Comparison of ENCODE assay signal across 1 fruit fly cellular context in the genomic region with DNA sequence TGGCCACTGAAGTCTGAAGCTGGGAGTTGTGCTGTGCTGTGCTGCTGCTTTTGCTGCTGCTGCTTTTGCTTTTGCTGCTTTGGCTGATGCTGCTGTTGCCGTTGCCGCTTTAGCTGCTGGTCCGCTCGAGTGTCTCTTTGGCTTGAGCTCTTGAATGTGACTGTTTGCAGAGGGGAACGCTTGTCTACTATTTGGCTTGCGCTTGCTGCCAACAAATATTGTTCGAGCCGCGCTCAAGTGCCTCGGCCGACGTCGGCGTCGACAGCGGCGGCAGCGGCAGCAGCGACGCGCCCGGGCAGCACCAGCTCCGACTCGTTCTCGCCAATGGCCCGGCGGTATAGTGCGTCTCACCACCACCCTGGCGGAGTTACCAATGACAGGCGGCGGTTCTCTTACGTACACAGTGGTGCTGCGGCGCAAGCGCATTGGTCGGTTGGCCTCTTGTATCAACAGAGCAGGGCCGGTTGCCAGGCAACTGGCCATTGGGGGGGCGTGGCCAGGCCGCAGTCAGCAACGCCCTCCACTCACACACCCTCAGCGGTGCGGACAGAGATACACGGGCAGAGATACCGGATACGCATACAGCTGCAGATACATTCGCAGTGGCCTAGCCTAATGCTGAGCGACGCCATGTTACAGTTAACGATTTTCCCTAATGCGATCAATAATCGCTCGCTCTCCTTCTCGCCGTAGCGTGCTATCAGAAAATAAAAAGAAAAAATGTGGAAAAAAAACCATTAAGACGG.
A peak's percentile ranks its signal among the peaks of the same experiment; 100 is the strongest.
TF ChIP-seq lines count a peak whose summit lies in the region.

A gene (minus strand): TSS at position 189 of the 746 bp plus-strand sequence.

TF ChIP-seq in whole organism, embryonic, 481 proteins besides CTCF, POLR2A, EP300 and RAD21 (continued from another document and continues in another):
- TF ChIP-seq emc (GFP tag; optimal IDR thresholded peaks at IDR 0.05; lab: Kevin White, UChicago) (peak; percentile 74), CG11247 (GFP tag; IDR thresholded peaks at IDR 0.05; lab: Robert Waterston, UW) (peak; percentile 54), CG17912 (GFP tag; optimal IDR thresholded peaks at IDR 0.05; lab: Kevin White, UChicago) (peak; percentile 89), CG34224 (GFP tag; IDR thresholded peaks at IDR 0.05; lab: Robert Waterston, UW; ENCODE audit: partially characterized antibody) (peak; percentile 67; the same call in 2 of the 3 replicates), lilli (GFP tag; optimal IDR thresholded peaks at IDR 0.05; lab: Kevin White, UChicago) (peak; percentile 64), Hr39 (optimal IDR thresholded peaks at IDR 0.05; lab: Kevin White, UChicago) (no peak), salm (tag; optimal IDR thresholded peaks at IDR 0.05; lab: Kevin White, UChicago) (peak; percentile 64), CG8359 (GFP tag; optimal IDR thresholded peaks at IDR 0.05; lab: Kevin White, UChicago; ENCODE audit: borderline replicate concordance) (peak; percentile 83), fd96Cb (tag; optimal IDR thresholded peaks at IDR 0.05; lab: Kevin White, UChicago) (peak; percentile 33), Optix (GFP tag; IDR thresholded peaks at IDR 0.05; lab: Robert Waterston, UW) (peak; percentile 77; the same call in 2 of the 3 replicates), p53 (GFP tag; optimal IDR thresholded peaks at IDR 0.05; lab: Kevin White, UChicago) (peak; percentile 78), fd64A (GFP tag; optimal IDR thresholded peaks at IDR 0.05; lab: Kevin White, UChicago) (peak; percentile 98), hth (optimal IDR thresholded peaks at IDR 0.05; lab: Kevin White, UChicago) (no peak), CG3163 (GFP tag; optimal IDR thresholded peaks at IDR 0.05; lab: Kevin White, UChicago) (peak; percentile 90), chn (GFP tag; optimal IDR thresholded peaks at IDR 0.05; lab: Kevin White, UChicago) (peak; percentile 74), amos (GFP tag; IDR thresholded peaks at IDR 0.05; lab: Robert Waterston, UW; ENCODE audit: partially characterized antibody) (no peak), ems (GFP tag; optimal IDR thresholded peaks at IDR 0.05; lab: Kevin White, UChicago) (peak; percentile 66), btn (GFP tag; optimal IDR thresholded peaks at IDR 0.05; lab: Kevin White, UChicago) (peak; percentile 91), zfh2 (GFP tag; optimal IDR thresholded peaks at IDR 0.05; lab: Kevin White, UChicago) (peak; percentile 77), CG8765 (GFP tag; IDR thresholded peaks at IDR 0.05; lab: Robert Waterston, UW) (0 out of 2 replicates have a peak, but pooled peaks have one; percentile 24), corto (GFP tag; optimal IDR thresholded peaks at IDR 0.05; lab: Kevin White, UChicago) (peak; percentile 3), D19A (tag; optimal IDR thresholded peaks at IDR 0.05; lab: Kevin White, UChicago) (peak; percentile 51), CG14710 (tag; optimal IDR thresholded peaks at IDR 0.05; lab: Kevin White, UChicago) (peak; percentile 79), Dll (GFP tag; IDR thresholded peaks at IDR 0.05; lab: Robert Waterston, UW; ENCODE audit: partially characterized antibody) (peak; percentile 40; the same call in 2 of the 4 replicates), cwo (GFP tag; optimal IDR thresholded peaks at IDR 0.05; lab: Kevin White, UChicago) (peak; percentile 91), sim (GFP tag; IDR thresholded peaks at IDR 0.05; lab: Robert Waterston, UW) (peak; percentile 85), cas (GFP tag; IDR thresholded peaks at IDR 0.05; lab: Robert Waterston, UW) (0 out of 2 replicates have a peak, but pooled peaks have one; percentile 15), CG10366 (GFP tag; IDR thresholded peaks at IDR 0.05; lab: Robert Waterston, UW) (peak; percentile 53; the same call in 1 of the 2 replicates), Dref (GFP tag; IDR thresholded peaks at IDR 0.05; lab: Robert Waterston, UW) (no peak; the same call in 1 of the 2 replicates), Asciz (GFP tag; optimal IDR thresholded peaks at IDR 0.05; lab: Kevin White, UChicago) (peak; percentile 95), CG2712 (tag; optimal IDR thresholded peaks at IDR 0.05; lab: Kevin White, UChicago) (peak; percentile 62), CG12104 (GFP tag; optimal IDR thresholded peaks at IDR 0.05; lab: Kevin White, UChicago) (peak; percentile 92), Drgx (GFP tag; IDR thresholded peaks at IDR 0.05; lab: Robert Waterston, UW) (peak; percentile 70), kah (GFP tag; optimal IDR thresholded peaks at IDR 0.05; lab: Kevin White, UChicago) (peak; percentile 84), ewg (GFP tag; optimal IDR thresholded peaks at IDR 0.05; lab: Kevin White, UChicago) (peak; percentile 97), run (tag; optimal IDR thresholded peaks at IDR 0.05; lab: Kevin White, UChicago) (peak; percentile 70), gcm (GFP tag; optimal IDR thresholded peaks at IDR 0.05; lab: Kevin White, UChicago) (peak; percentile 90), CG10209 (GFP tag; optimal IDR thresholded peaks at IDR 0.05; lab: Kevin White, UChicago) (peak; percentile 97), C15 (GFP tag; IDR thresholded peaks at IDR 0.05; lab: Robert Waterston, UW) (peak; percentile 60; the same call in 1 of the 3 replicates), CkIIα-i1 (GFP tag; IDR thresholded peaks at IDR 0.05; lab: Robert Waterston, UW) (no peak), CG8478 (optimal IDR thresholded peaks at IDR 0.05; lab: Kevin White, UChicago) (peak; percentile 85), CG4617 (GFP tag; optimal IDR thresholded peaks at IDR 0.05; lab: Kevin White, UChicago; ENCODE audit: borderline replicate concordance) (peak; percentile 25), Eip74EF (GFP tag; optimal IDR thresholded peaks at IDR 0.05; lab: Kevin White, UChicago) (peak in 1 of 2 experiments; percentile 75), CG30403 (GFP tag; optimal IDR thresholded peaks at IDR 0.05; lab: Kevin White, UChicago) (peak; percentile 66), CG6813 (GFP tag; optimal IDR thresholded peaks at IDR 0.05; lab: Kevin White, UChicago) (peak; percentile 98), CG6683 (GFP tag; optimal IDR thresholded peaks at IDR 0.05; lab: Kevin White, UChicago) (peak; percentile 98), mirr (GFP tag; optimal IDR thresholded peaks at IDR 0.05; lab: Kevin White, UChicago) (peak; percentile 98), Tbp (GFP tag; optimal IDR thresholded peaks at IDR 0.05; lab: Kevin White, UChicago) (no peak), nau (GFP tag; optimal IDR thresholded peaks at IDR 0.05; lab: Kevin White, UChicago) (peak; percentile 99), Dek (tag; optimal IDR thresholded peaks at IDR 0.05; lab: Kevin White, UChicago) (no peak), twi (tag; optimal IDR thresholded peaks at IDR 0.05; lab: Kevin White, UChicago) (peak; percentile 57), MBD-R2 (GFP tag; IDR thresholded peaks at IDR 0.05; lab: Robert Waterston, UW) (peak; percentile 63; the same call in 1 of the 2 replicates), rib (GFP tag; IDR thresholded peaks at IDR 0.05; lab: Robert Waterston, UW) (peak; percentile 92), Hmr (GFP tag; optimal IDR thresholded peaks at IDR 0.05; lab: Kevin White, UChicago) (peak; percentile 99), CG7372 (GFP tag; IDR thresholded peaks at IDR 0.05; lab: Robert Waterston, UW) (peak; percentile 41; the same call in 1 of the 2 replicates), CG4854 (GFP tag; optimal IDR thresholded peaks at IDR 0.05; lab: Kevin White, UChicago) (peak; percentile 95), CG6854 (GFP tag; optimal IDR thresholded peaks at IDR 0.05; lab: Kevin White, UChicago) (peak; percentile 96), CG7357 (GFP tag; IDR thresholded peaks at IDR 0.05; lab: Robert Waterston, UW) (0 out of 3 replicates have a peak, but pooled peaks have one; percentile 54), CG9727 (GFP tag; optimal IDR thresholded peaks at IDR 0.05; lab: Kevin White, UChicago) (peak; percentile 97), tap (tag; optimal IDR thresholded peaks at IDR 0.05; lab: Kevin White, UChicago) (peak; percentile 80), Blimp-1 (GFP tag; optimal IDR thresholded peaks at IDR 0.05; lab: Kevin White, UChicago) (peak; percentile 72), CG11398 (GFP tag; optimal IDR thresholded peaks at IDR 0.05; lab: Kevin White, UChicago) (peak; percentile 92), grn (GFP tag; optimal IDR thresholded peaks at IDR 0.05; lab: Kevin White, UChicago) (peak; percentile 96), CG8388 (GFP tag; optimal IDR thresholded peaks at IDR 0.05; lab: Kevin White, UChicago) (peak; percentile 21), lola (GFP tag; optimal IDR thresholded peaks at IDR 0.05; lab: Kevin White, UChicago) (peak in 1 of 3 experiments; percentile 70), CG3726 (GFP tag; IDR thresholded peaks at IDR 0.05; lab: Robert Waterston, UW) (peak; percentile 73; the same call in 1 of the 3 replicates), Vsx1 (GFP tag; optimal IDR thresholded peaks at IDR 0.05; lab: Kevin White, UChicago) (peak; percentile 97), Chrac-16 (GFP tag; optimal IDR thresholded peaks at IDR 0.05; lab: Kevin White, UChicago) (peak; percentile 30), CG11456 (GFP tag; IDR thresholded peaks at IDR 0.05; lab: Robert Waterston, UW) (peak; percentile 82), ham (GFP tag; IDR thresholded peaks at IDR 0.05; lab: Robert Waterston, UW) (peak; percentile 61; the same call in 1 of the 2 replicates), eve (GFP tag; optimal IDR thresholded peaks at IDR 0.05; lab: Kevin White, UChicago) (no peak), MTF-1 (GFP tag; optimal IDR thresholded peaks at IDR 0.05; lab: Kevin White, UChicago; ENCODE audit: borderline replicate concordance) (peak; percentile 96), kay (GFP tag; optimal IDR thresholded peaks at IDR 0.05; lab: Kevin White, UChicago) (peak; percentile 73), Neu2 (GFP tag; optimal IDR thresholded peaks at IDR 0.05; lab: Kevin White, UChicago; ENCODE audit: borderline replicate concordance) (peak; percentile 93), CG4424 (GFP tag; optimal IDR thresholded peaks at IDR 0.05; lab: Kevin White, UChicago) (peak; percentile 73), ro (GFP tag; IDR thresholded peaks at IDR 0.05; lab: Robert Waterston, UW) (no peak), lov (optimal IDR thresholded peaks at IDR 0.05; lab: Kevin White, UChicago) (no peak), lov (GFP tag; IDR thresholded peaks at IDR 0.05; lab: Robert Waterston, UW) (peak; percentile 82; the same call in 2 of the 3 replicates), CG30431 (GFP tag; optimal IDR thresholded peaks at IDR 0.05; lab: Kevin White, UChicago) (peak; percentile 4), CG14441 (GFP tag; IDR thresholded peaks at IDR 0.05; lab: Robert Waterston, UW) (peak; percentile 58; the same call in 1 of the 2 replicates), lbe (GFP tag; optimal IDR thresholded peaks at IDR 0.05; lab: Kevin White, UChicago) (peak; percentile 90), HLH3B (GFP tag; IDR thresholded peaks at IDR 0.05; lab: Robert Waterston, UW) (peak; percentile 69; the same call in 1 of the 2 replicates), Ets65A (GFP tag; lab: Kevin White, UChicago) (peak; percentile 89), oc (tag; optimal IDR thresholded peaks at IDR 0.05; lab: Kevin White, UChicago) (peak; percentile 81), gsb-n (tag; optimal IDR thresholded peaks at IDR 0.05; lab: Kevin White, UChicago) (peak; percentile 83), CG10267 (tag; optimal IDR thresholded peaks at IDR 0.05; lab: Kevin White, UChicago) (peak; percentile 13), CG18011 (GFP tag; optimal IDR thresholded peaks at IDR 0.05; lab: Kevin White, UChicago) (peak; percentile 69), Aef1 (GFP tag; IDR thresholded peaks at IDR 0.05; lab: Robert Waterston, UW) (0 out of 3 replicates have a peak, but pooled peaks have one; percentile 19), Deaf1 (tag; optimal IDR thresholded peaks at IDR 0.05; lab: Kevin White, UChicago) (peak; percentile 59), mld (GFP tag; IDR thresholded peaks at IDR 0.05; lab: Robert Waterston, UW; ENCODE audit: partially characterized antibody) (no peak), grau (tag; optimal IDR thresholded peaks at IDR 0.05; lab: Kevin White, UChicago) (peak; percentile 55), CG8924 (tag; optimal IDR thresholded peaks at IDR 0.05; lab: Kevin White, UChicago) (peak; percentile 57), Xbp1 (GFP tag; optimal IDR thresholded peaks at IDR 0.05; lab: Kevin White, UChicago) (peak; percentile 60), Hr51 (GFP tag; optimal IDR thresholded peaks at IDR 0.05; lab: Kevin White, UChicago) (peak; percentile 50 to 95), CG14860 (GFP tag; IDR thresholded peaks at IDR 0.05; lab: Robert Waterston, UW; ENCODE audit: partially characterized antibody) (no peak), CG6254 (GFP tag; optimal IDR thresholded peaks at IDR 0.05; lab: Kevin White, UChicago) (peak; percentile 94), CrebB (tag; optimal IDR thresholded peaks at IDR 0.05; lab: Kevin White, UChicago) (peak; percentile 94), stc (GFP tag; IDR thresholded peaks at IDR 0.05; lab: Robert Waterston, UW) (peak; percentile 74), Taf1 (GFP tag; IDR thresholded peaks at IDR 0.05; lab: Robert Waterston, UW) (peak; percentile 26; the same call in 1 of the 2 replicates), NC2β (GFP tag; optimal IDR thresholded peaks at IDR 0.05; lab: Kevin White, UChicago) (peak; percentile 88), CG32772 (GFP tag; IDR thresholded peaks at IDR 0.05; lab: Robert Waterston, UW) (no peak), da (GFP tag; optimal IDR thresholded peaks at IDR 0.05; lab: Kevin White, UChicago) (peak; percentile 82), onecut (GFP tag; IDR thresholded peaks at IDR 0.05; lab: Robert Waterston, UW) (peak; percentile 93), Sin3A (optimal IDR thresholded peaks at IDR 0.05; lab: Kevin White, UChicago) (no peak), CG17829 (tag; optimal IDR thresholded peaks at IDR 0.05; lab: Kevin White, UChicago) (peak; percentile 73), schlank (tag; optimal IDR thresholded peaks at IDR 0.05; lab: Kevin White, UChicago) (peak; percentile 97), psq (GFP tag; optimal IDR thresholded peaks at IDR 0.05; lab: Kevin White, UChicago) (peak; percentile 53), CG31388 (GFP tag; optimal IDR thresholded peaks at IDR 0.05; lab: Kevin White, UChicago) (peak; percentile 56), CG1647 (GFP tag; optimal IDR thresholded peaks at IDR 0.05; lab: Kevin White, UChicago) (peak; percentile 92), az2 (GFP tag; optimal IDR thresholded peaks at IDR 0.05; lab: Kevin White, UChicago) (no peak), fru (optimal IDR thresholded peaks at IDR 0.05; lab: Kevin White, UChicago) (no peak), E2f1 (GFP tag; IDR thresholded peaks at IDR 0.05; lab: Robert Waterston, UW) (peak; percentile 36; the same call in 1 of the 2 replicates), CG6689 (GFP tag; IDR thresholded peaks at IDR 0.05; lab: Robert Waterston, UW) (peak; percentile 57; the same call in 1 of the 2 replicates), Oaz (GFP tag; IDR thresholded peaks at IDR 0.05; lab: Robert Waterston, UW) (no peak), gt (GFP tag; IDR thresholded peaks at IDR 0.05; lab: Robert Waterston, UW) (no peak), CHES-1-like (GFP tag; optimal IDR thresholded peaks at IDR 0.05; lab: Kevin White, UChicago) (peak; percentile 95)
